Fruit fly (Drosophila melanogaster) whole organism: ENCODE measurements around the gene Nt5b.

Source experiments
- CG8478 ChIP-seq: fragments of >200 bp; optimal IDR thresholded peaks from 2 replicates; lab custom pipeline; 2018; ENCODE audit warnings: inconsistent platforms
- EcR ChIP-seq, 2 experiments: fragments of >200 bp; optimal IDR thresholded peaks; 2 replicates each; lab custom pipeline; 2017; ENCODE audit warnings: missing biosample characterization in 2 of 2, missing genetic modification characterization in 2 of 2, missing genetic modification reagents in 2 of 2
- pan ChIP-seq: fragments of >200 bp; optimal IDR thresholded peaks from 2 replicates; lab custom pipeline; 2017
- psq ChIP-seq: fragments of >200 bp; optimal IDR thresholded peaks from 2 replicates; lab custom pipeline; 2017
- usp ChIP-seq: fragments of >200 bp; optimal IDR thresholded peaks from 2 replicates; lab custom pipeline; 2017; ENCODE audit warnings: missing biosample characterization, missing genetic modification characterization, mixed read lengths

DNA sequence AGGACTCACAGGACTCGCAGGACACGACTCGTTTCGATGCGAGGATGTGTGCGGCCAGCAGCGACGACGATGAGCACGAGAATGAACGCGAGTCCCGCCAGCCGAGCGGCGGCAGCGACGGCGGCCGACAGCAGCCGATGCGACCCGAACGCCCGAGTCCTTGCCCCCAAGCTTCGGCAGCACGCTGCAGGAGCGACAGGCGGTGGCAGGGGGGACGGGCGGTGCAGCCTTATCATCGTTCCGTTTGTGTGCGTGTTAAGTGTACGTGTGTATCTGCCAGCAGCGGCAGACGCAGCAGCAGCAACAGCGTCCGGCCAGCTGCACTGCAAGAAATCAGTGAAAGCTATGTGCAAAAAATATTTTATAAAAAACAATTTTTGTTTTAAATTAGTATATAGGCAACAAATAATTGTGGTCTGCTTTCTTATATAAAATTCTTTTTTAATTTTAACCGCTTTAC is 53.8 kb downstream of the Nt5b start, which contains the start of gene kairos:
- TF ChIP-seq pan (lab: Kevin White, UChicago) (no peak), CG8478 (lab: Kevin White, UChicago) (no peak), EcR (GFP tag; optimal IDR thresholded peaks at IDR 0.05; lab: Kevin White, UChicago) (no peak), psq (lab: Kevin White, UChicago) (no peak), usp (no peak)
